Fruit fly (Drosophila melanogaster) whole organism, pupa: Measurements from ENCODE around the gene CG4849.

Source experiments
- CG10348 ChIP-seq: fragments of 200-800 bp; sonication (Bioruptor generic); IDR thresholded peaks from 2 replicates; pipeline ENCODE4 v1.3.6; 2022; ENCODE audit warnings: missing biosample characterization, missing genetic modification characterization
- CG12605 ChIP-seq: fragments of 200-800 bp; sonication (Bioruptor generic); IDR thresholded peaks from 2 replicates; pipeline ENCODE4 v1.3.6; 2022; ENCODE audit warnings: missing biosample characterization, missing genetic modification characterization
- CG13204 ChIP-seq: fragments of 200-800 bp; sonication (Bioruptor generic); optimal IDR thresholded peaks from 2 replicates; lab custom pipeline; 2018; ENCODE audit warnings: missing biosample characterization, mild to moderate bottlenecking, missing genetic modification characterization, moderate library complexity
- CG14655 ChIP-seq: fragments of 200-800 bp; sonication (Bioruptor generic); optimal IDR thresholded peaks from 3 replicates; lab custom pipeline; 2017; ENCODE audit warnings: mild to moderate bottlenecking, missing biosample characterization, missing genetic modification reagents, missing genetic modification characterization
- CG15710 ChIP-seq: fragments of 200-800 bp; sonication (Bioruptor generic); optimal IDR thresholded peaks from 2 replicates; lab custom pipeline; 2018; ENCODE audit warnings: missing biosample characterization, mild to moderate bottlenecking, missing genetic modification characterization, moderate library complexity
- CG17806 ChIP-seq: fragments of 200-800 bp; sonication (Bioruptor generic); optimal IDR thresholded peaks from 2 replicates; lab custom pipeline; 2018; ENCODE audit warnings: missing biosample characterization, mild to moderate bottlenecking, missing genetic modification characterization, moderate library complexity
- CG32121 ChIP-seq: fragments of 200-800 bp; sonication (Bioruptor generic); IDR thresholded peaks from 2 replicates; pipeline ENCODE4 v1.3.6; 2022; ENCODE audit warnings: missing biosample characterization, missing genetic modification characterization
- CG34367 ChIP-seq: fragments of 200-800 bp; sonication (Bioruptor generic); optimal IDR thresholded peaks from 2 replicates; lab custom pipeline; 2018; ENCODE audit warnings: missing biosample characterization, mild to moderate bottlenecking, missing genetic modification characterization
- CG4496 ChIP-seq: fragments of 200-800 bp; sonication (Bioruptor generic); IDR thresholded peaks from 3 replicates; pipeline ENCODE4 v1.3.6; 2022; ENCODE audit warnings: missing biosample characterization, missing genetic modification characterization
- CG8159 ChIP-seq: fragments of 200-800 bp; sonication (Bioruptor generic); optimal IDR thresholded peaks from 3 replicates; lab custom pipeline; 2018; ENCODE audit warnings: missing biosample characterization, mild to moderate bottlenecking, missing genetic modification characterization, moderate library complexity
- CG8301 ChIP-seq: fragments of 200-800 bp; sonication (Bioruptor generic); optimal IDR thresholded peaks from 2 replicates; lab custom pipeline; 2018; ENCODE audit warnings: missing biosample characterization, mild to moderate bottlenecking, missing genetic modification characterization
- CG9948 ChIP-seq: fragments of 200-800 bp; sonication (Bioruptor generic); optimal IDR thresholded peaks from 2 replicates; lab custom pipeline; 2018; ENCODE audit warnings: missing biosample characterization, mild to moderate bottlenecking, missing genetic modification characterization, moderate library complexity
- D1 ChIP-seq: fragments of 200-800 bp; sonication (Bioruptor generic); optimal IDR thresholded peaks from 2 replicates; lab custom pipeline; 2018; ENCODE audit warnings: missing biosample characterization, mild to moderate bottlenecking, missing genetic modification characterization, moderate library complexity
- EcR ChIP-seq: fragments of 200-800 bp; sonication (Bioruptor generic); optimal IDR thresholded peaks from 3 replicates; lab custom pipeline; 2019; ENCODE audit warnings: missing biosample characterization, missing genetic modification characterization, mild to moderate bottlenecking, moderate library complexity, missing genetic modification reagents
- Ets98B ChIP-seq: fragments of 200-800 bp; sonication (Bioruptor generic); IDR thresholded peaks from 2 replicates; pipeline ENCODE4 v1.3.6; 2022; ENCODE audit warnings: missing biosample characterization, missing genetic modification characterization
- Pif1A ChIP-seq: fragments of 200-800 bp; sonication (Bioruptor generic); optimal IDR thresholded peaks from 3 replicates; lab custom pipeline; 2016; ENCODE audit warnings: missing biosample characterization, missing genetic modification characterization
- Pif1B ChIP-seq: fragments of 200-800 bp; sonication (Bioruptor generic); optimal IDR thresholded peaks from 3 replicates; lab custom pipeline; 2016; ENCODE audit warnings: missing biosample characterization, missing genetic modification characterization
- Snoo ChIP-seq: fragments of 200-800 bp; sonication (Bioruptor generic); optimal IDR thresholded peaks from 3 replicates; lab custom pipeline; 2017; ENCODE audit warnings: missing biosample characterization, mild to moderate bottlenecking, missing genetic modification characterization, inconsistent platforms
- fd96Ca ChIP-seq: fragments of 200-800 bp; sonication (Bioruptor generic); IDR thresholded peaks from 3 replicates; pipeline ENCODE4 v1.3.6; 2022; ENCODE audit warnings: missing biosample characterization, missing genetic modification characterization
- gl ChIP-seq: fragments of 200-800 bp; sonication (Bioruptor generic); optimal IDR thresholded peaks from 2 replicates; lab custom pipeline; 2018; ENCODE audit warnings: missing biosample characterization, mild to moderate bottlenecking, missing genetic modification characterization
- rn ChIP-seq: fragments of 200-800 bp; sonication (Bioruptor generic); IDR thresholded peaks from 2 replicates; pipeline ENCODE4 v1.3.6; 2022; ENCODE audit warnings: missing biosample characterization, missing genetic modification characterization

Gene CG4849

DNA sequence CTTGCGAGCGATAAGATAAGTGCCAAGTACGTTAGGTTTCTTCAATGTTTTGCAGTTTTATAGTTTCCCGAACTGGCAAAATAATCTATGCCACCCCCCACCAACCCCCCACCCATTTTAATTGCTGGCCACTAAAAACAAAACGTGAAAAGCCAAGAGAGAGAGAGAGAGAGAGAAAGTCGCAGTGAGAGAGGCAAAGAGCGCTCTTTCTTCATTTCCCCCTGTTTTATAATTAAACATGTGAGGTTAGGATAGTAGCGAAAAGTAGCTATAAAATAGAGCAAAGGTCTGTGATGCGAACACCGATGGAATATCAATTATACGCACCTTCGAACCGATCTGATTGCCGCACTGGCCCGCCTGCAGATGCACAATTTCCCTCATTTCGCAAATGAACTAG is 24.6 kb downstream of the CG4849 start:
- no peak for TF ChIP-seq CG12605 (GFP tag; lab: Robert Waterston, UW)

DNA sequence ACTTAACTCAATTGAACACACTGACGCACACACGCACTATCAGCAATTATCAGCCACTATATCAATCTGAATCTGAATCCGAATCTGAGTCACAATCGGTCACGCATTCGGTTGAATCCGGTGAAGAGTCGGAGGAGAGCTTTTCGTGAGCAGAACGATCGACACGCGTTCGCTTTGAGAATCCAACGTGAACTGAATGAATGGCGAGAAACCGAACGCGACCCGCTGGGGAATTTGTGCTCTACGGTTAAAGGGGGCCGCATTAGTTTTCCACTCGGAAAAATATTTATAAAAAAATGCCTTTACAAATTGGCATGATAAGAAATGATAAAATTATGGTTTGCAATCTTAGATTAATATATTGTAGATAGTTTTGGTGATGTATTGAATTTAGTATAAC is 25.0 kb downstream of the CG4849 start, which contains the start of gene betaTub97EF:
Gene betaTub97EF, minus strand, starts transcription at position 196 of the 400 bp plus-strand sequence.
- peak; percentile 12 for TF ChIP-seq CG15710 (tag; lab: Kevin White, UChicago)
- TF ChIP-seq fd96Ca: no peak
- TF ChIP-seq CG8301: no peak
- peak; percentile 76 for TF ChIP-seq CG4496
- TF ChIP-seq CG12605 (GFP tag; lab: Robert Waterston, UW): peak; percentile 51
- TF ChIP-seq CG32121 (GFP tag; lab: Robert Waterston, UW): peak; percentile 45
- no peak for TF ChIP-seq EcR
- TF ChIP-seq CG34367 (tag; lab: Kevin White, UChicago): no peak
- TF ChIP-seq, all 21 proteins: peak for 4

DNA sequence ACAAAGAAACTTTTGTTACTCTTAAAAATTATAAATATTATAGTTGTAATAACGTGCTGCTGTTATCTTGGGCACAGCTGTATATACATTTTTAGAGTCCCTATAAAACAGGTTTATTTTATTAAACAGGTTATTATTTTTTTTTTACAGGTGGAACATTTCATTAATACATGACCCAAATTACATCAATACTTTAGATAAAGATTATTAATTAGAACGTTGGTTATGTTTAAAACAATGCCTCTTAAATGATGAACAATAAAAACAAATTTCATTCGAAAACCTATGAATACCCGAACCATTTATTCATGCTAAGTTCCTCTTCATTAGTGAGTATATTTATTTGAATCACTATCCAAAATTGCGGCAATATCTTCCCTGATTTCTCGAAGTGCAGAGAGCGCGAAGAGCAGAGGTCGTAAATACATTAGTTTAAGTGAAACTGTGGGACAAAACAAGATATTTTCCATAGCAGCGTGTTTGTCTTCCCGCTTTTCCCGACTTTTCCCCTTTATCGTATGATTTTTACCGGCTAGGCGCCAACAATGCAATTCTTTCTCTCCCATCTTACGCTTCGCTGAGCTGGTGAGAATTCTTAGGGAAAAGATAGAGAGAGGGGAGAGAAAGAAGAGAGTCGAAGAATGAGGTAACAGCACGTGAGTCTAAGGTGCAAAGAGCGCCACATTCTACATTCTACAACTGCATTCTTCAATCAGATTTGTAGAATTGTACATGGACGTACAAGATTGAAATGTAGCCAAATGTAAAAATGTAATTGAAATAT is 25.6 kb downstream of the CG4849 start:
- TF ChIP-seq gl (tag; lab: Kevin White, UChicago): no peak
- peak; percentile 50; the same call in 1 of the 2 replicates for TF ChIP-seq CG10348
- no peak for TF ChIP-seq Snoo
- TF ChIP-seq CG34367 (tag; lab: Kevin White, UChicago): peak; percentile 24
- TF ChIP-seq rn: 0 out of 2 replicates have a peak, but pooled peaks have one; percentile 33
- TF ChIP-seq EcR: no peak
- no peak for TF ChIP-seq CG13204
- peak; percentile 33 for TF ChIP-seq CG9948 (tag; lab: Kevin White, UChicago)
- TF ChIP-seq Pif1A (GFP tag; lab: Kevin White, UChicago): no peak
- TF ChIP-seq D1 (tag; lab: Kevin White, UChicago): no peak
- no peak for TF ChIP-seq CG15710 (tag; lab: Kevin White, UChicago)
- TF ChIP-seq CG17806: peak; percentile 9
- peak; percentile 57 for TF ChIP-seq Ets98B (GFP tag; lab: Robert Waterston, UW)
- TF ChIP-seq CG8159 (tag; lab: Kevin White, UChicago): peak; percentile 38
- no peak for TF ChIP-seq Pif1B (GFP tag; lab: Kevin White, UChicago)
- TF ChIP-seq CG4496: peak; percentile 61; the same call in 2 of the 3 replicates
- TF ChIP-seq CG8301: peak; percentile 52
- TF ChIP-seq CG14655 (GFP tag; lab: Kevin White, UChicago): peak; percentile 76
- peak; percentile 70 for TF ChIP-seq CG32121 (GFP tag; lab: Robert Waterston, UW)
- no peak for TF ChIP-seq CG12605 (GFP tag; lab: Robert Waterston, UW)
- TF ChIP-seq fd96Ca: peak; percentile 74

DNA sequence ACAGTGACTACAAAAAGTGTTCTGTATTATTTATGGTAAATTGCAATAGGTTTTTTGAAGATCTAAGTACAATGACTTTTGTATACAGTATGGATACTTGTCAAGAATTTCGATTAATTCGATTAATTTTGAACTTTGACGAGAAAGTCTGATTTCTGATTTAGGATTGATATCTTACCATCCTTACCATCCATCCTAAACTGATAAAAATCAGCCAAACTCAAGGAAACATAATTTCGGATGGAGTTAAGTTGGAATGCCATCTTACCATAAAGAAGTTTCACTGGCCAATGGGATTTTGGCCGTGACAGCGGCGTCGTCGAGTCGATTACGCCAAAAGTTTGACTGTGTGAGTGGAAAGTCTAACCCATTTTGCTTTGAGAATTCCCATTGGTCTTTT is 27.4 kb downstream of the CG4849 start, which contains the start of gene CG4815:
Gene CG4815, minus strand, starts transcription at position 101 of the 400 bp plus-strand sequence.
- no peak for TF ChIP-seq CG9948 (tag; lab: Kevin White, UChicago)
- TF ChIP-seq CG32121 (GFP tag; lab: Robert Waterston, UW): no peak
- no peak for TF ChIP-seq EcR
- TF ChIP-seq Pif1B (GFP tag; lab: Kevin White, UChicago): no peak
- TF ChIP-seq CG10348: no peak
- TF ChIP-seq CG14655 (GFP tag; lab: Kevin White, UChicago): no peak
- no peak for TF ChIP-seq CG13204
- no peak for TF ChIP-seq Snoo
- TF ChIP-seq CG8301: no peak
- no peak for TF ChIP-seq D1 (tag; lab: Kevin White, UChicago)
- TF ChIP-seq fd96Ca: no peak
- no peak for TF ChIP-seq CG17806
- TF ChIP-seq gl (tag; lab: Kevin White, UChicago): no peak
- TF ChIP-seq, all 21 proteins: peak for 0

DNA sequence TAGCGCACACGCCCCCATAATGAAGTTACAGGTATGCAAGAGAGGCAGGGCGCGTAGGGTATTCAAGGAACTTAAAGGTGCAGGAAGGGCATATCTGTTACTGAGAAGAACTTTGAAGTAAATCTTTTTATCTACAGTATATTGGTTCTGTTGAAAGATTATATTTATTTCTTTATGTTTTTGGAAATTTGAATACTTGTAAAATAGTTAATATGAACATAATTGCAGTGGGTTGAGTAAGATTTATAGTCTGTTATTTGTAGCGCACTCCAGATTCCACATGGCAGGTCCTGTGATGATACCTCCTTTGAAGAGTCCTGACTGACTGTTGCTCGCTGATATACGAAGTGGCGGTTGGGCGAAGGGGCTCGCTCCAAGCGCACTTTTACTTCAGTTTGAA is 40.8 kb downstream of the CG4849 start:
- TF ChIP-seq CG8159 (tag; lab: Kevin White, UChicago) (peak; percentile 7), gl (tag; lab: Kevin White, UChicago) (no peak)

DNA sequence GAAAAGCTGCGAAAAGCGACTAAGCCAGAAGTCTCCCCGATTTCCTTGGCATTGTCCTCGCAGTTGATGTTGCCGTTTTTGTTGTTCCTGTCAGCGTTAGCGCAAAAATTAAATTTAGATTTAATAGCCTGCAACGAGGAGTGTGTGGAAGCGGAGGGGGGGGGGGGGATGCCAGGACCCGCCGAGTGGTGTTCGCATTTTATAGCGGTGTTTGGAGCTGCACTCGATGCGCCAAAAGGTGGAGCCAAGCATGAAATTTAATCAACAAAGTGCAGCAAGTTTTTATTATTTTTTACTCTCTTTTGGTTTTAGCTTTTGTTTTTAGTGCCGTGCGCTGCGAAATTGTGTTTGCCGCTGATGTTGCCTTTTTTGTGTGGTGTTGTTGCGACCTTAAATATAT is 51.8 kb downstream of the CG4849 start:
- TF ChIP-seq CG14655 (GFP tag; lab: Kevin White, UChicago): no peak
- no peak for TF ChIP-seq CG17806
- no peak for TF ChIP-seq CG9948 (tag; lab: Kevin White, UChicago)
- no peak for TF ChIP-seq CG13204
- no peak for TF ChIP-seq gl (tag; lab: Kevin White, UChicago)
- TF ChIP-seq EcR: no peak
- TF ChIP-seq CG4496: no peak
